Worm (Caenorhabditis elegans) whole organism, L1 larva: ENCODE results near the gene srsx-14.
A peak's percentile ranks its signal among the peaks of the same experiment; 100 is the strongest.

ENCODE experiments used
- C16A3.4 ChIP-seq: fragments of 150-350 bp; optimal IDR thresholded peaks from 2 replicates; lab custom pipeline; 2014; ENCODE audit warnings: missing biosample characterization, missing genetic modification characterization
- alr-1 ChIP-seq: fragments of 200-800 bp; sonication (Bioruptor generic); optimal IDR thresholded peaks from 2 replicates; lab custom pipeline; 2018; ENCODE audit warnings: borderline replicate concordance, mild to moderate bottlenecking, missing genetic modification characterization, missing compliant biosample characterization
- aly-2 ChIP-seq: fragments of 150-350 bp; optimal IDR thresholded peaks from 2 replicates; lab custom pipeline; 2014; ENCODE audit warnings: missing biosample characterization, missing genetic modification characterization
- blmp-1 ChIP-seq: fragments of 150-350 bp; optimal IDR thresholded peaks from 2 replicates; lab custom pipeline; 2014; ENCODE audit warnings: missing biosample characterization, missing genetic modification characterization
- ceh-88 ChIP-seq: fragments of 200-800 bp; sonication (Bioruptor generic); IDR thresholded peaks from 2 replicates; pipeline ENCODE4 v1.3.6; 2022; ENCODE audit warnings: missing genetic modification characterization, missing compliant biosample characterization
- ces-1 ChIP-seq: fragments of 150-350 bp; optimal IDR thresholded peaks from 2 replicates; lab custom pipeline; 2014; ENCODE audit warnings: missing biosample characterization, missing genetic modification reagents, missing genetic modification characterization
- dpl-1 ChIP-seq, 3 experiments: fragments of 150-350 bp in 2 of 3; sonication (generic microtip) in 1 of 3; optimal IDR thresholded peaks; 2 replicates each; lab custom pipeline; 2014 to 2017; ENCODE audit warnings: missing biosample characterization in 3 of 3, missing genetic modification characterization in 3 of 3, missing genetic modification reagents in 3 of 3
- dsc-1 ChIP-seq: sonication (generic microtip); optimal IDR thresholded peaks from 2 replicates; lab custom pipeline; 2016; ENCODE audit warnings: mild to moderate bottlenecking, missing genetic modification characterization, missing compliant biosample characterization
- efl-1 ChIP-seq, 4 experiments: fragments of 150-350 bp; optimal IDR thresholded peaks in 3 of 4; peaks in 1 of 4; 1 replicate in 1 of 4; 2 replicates in 3 of 4; lab custom pipeline; 2014; ENCODE audit warnings: missing biosample characterization in 2 of 4, missing genetic modification characterization in 2 of 4, missing genetic modification reagents in 2 of 4
- egl-13 ChIP-seq: sonication (generic microtip); optimal IDR thresholded peaks from 2 replicates; lab custom pipeline; 2016; ENCODE audit warnings: missing genotype, missing genetic modification reagents, missing genetic modification characterization, missing compliant biosample characterization
- egl-27 ChIP-seq, 2 experiments: fragments of 150-350 bp in 1 of 2; sonication (generic microtip); optimal IDR thresholded peaks; 3 replicates each; lab custom pipeline; 2017 to 2018; ENCODE audit warnings: missing biosample characterization in 2 of 2, missing genetic modification characterization in 2 of 2, missing genetic modification reagents in 2 of 2
- elt-2 ChIP-seq: sonication (generic microtip); optimal IDR thresholded peaks from 2 replicates; lab custom pipeline; 2016; ENCODE audit warnings: missing genetic modification characterization, mild to moderate bottlenecking, inconsistent platforms, missing compliant biosample characterization, missing genetic modification reagents
- elt-3 ChIP-seq, 6 experiments: fragments of 150-350 bp in 1 of 6; sonication (generic microtip); optimal IDR thresholded peaks; 2 replicates each; lab custom pipeline; 2017 to 2018; ENCODE audit warnings: missing biosample characterization in 6 of 6, missing genetic modification characterization in 6 of 6, inconsistent platforms in 1 of 6
- ets-5 ChIP-seq: fragments of 200-800 bp; sonication (Bioruptor generic); IDR thresholded peaks from 2 replicates; pipeline ENCODE4 v1.3.6; 2022; ENCODE audit warnings: missing genetic modification characterization, missing compliant biosample characterization
- fkh-10 ChIP-seq: sonication (generic microtip); optimal IDR thresholded peaks from 2 replicates; lab custom pipeline; 2017; ENCODE audit warnings: missing biosample characterization, missing genetic modification reagents, missing genetic modification characterization
- fkh-8 ChIP-seq: sonication (generic microtip); optimal IDR thresholded peaks from 2 replicates; lab custom pipeline; 2016; ENCODE audit warnings: mild to moderate bottlenecking, missing genetic modification characterization, missing compliant biosample characterization
- fos-1 ChIP-seq: fragments of 150-350 bp; optimal IDR thresholded peaks from 2 replicates; lab custom pipeline; 2014; ENCODE audit warnings: missing biosample characterization, missing genetic modification characterization
- hlh-17 ChIP-seq: fragments of 200-800 bp; sonication (Bioruptor generic); optimal IDR thresholded peaks from 2 replicates; lab custom pipeline; 2018; ENCODE audit warnings: missing genetic modification characterization, mild to moderate bottlenecking, missing compliant biosample characterization, moderate library complexity, borderline replicate concordance
- hlh-4 ChIP-seq: sonication (generic microtip); optimal IDR thresholded peaks from 2 replicates; lab custom pipeline; 2016; ENCODE audit warnings: mild to moderate bottlenecking, missing genetic modification characterization, missing compliant biosample characterization
- jun-1 ChIP-seq: fragments of 150-350 bp; optimal IDR thresholded peaks from 2 replicates; lab custom pipeline; 2014; ENCODE audit warnings: missing biosample characterization, missing genetic modification reagents, missing genetic modification characterization
- lin-15B ChIP-seq: fragments of 150-350 bp; sonication (generic microtip); optimal IDR thresholded peaks from 3 replicates; lab custom pipeline; 2014; ENCODE audit warnings: missing biosample characterization, missing genetic modification characterization
- lin-35 ChIP-seq, 2 experiments: fragments of 150-350 bp; optimal IDR thresholded peaks; 2 replicates each; lab custom pipeline; 2014; ENCODE audit warnings: missing biosample characterization in 2 of 2, missing genetic modification characterization in 2 of 2, missing genetic modification reagents in 2 of 2
- lir-3 ChIP-seq: sonication (generic microtip); optimal IDR thresholded peaks from 2 replicates; lab custom pipeline; 2016; ENCODE audit warnings: mild to moderate bottlenecking, missing genetic modification characterization, moderate library complexity, missing compliant biosample characterization; ENCODE audit not compliant: poor library complexity
- lsy-2 ChIP-seq, 2 experiments: fragments of 150-350 bp; optimal IDR thresholded peaks; 2 replicates each; lab custom pipeline; 2014; ENCODE audit warnings: missing biosample characterization in 2 of 2, missing genetic modification characterization in 2 of 2
- mab-9 ChIP-seq: fragments of 200-800 bp; sonication (Bioruptor generic); IDR thresholded peaks from 2 replicates; pipeline ENCODE4 v1.3.6; 2022; ENCODE audit warnings: missing genetic modification reagents, missing genetic modification characterization, missing compliant biosample characterization
- mef-2 ChIP-seq: fragments of 150-350 bp; optimal IDR thresholded peaks from 2 replicates; lab custom pipeline; 2014; ENCODE audit warnings: missing biosample characterization, missing genetic modification characterization
- nhr-12 ChIP-seq: sonication (generic microtip); optimal IDR thresholded peaks from 2 replicates; lab custom pipeline; 2017; ENCODE audit warnings: missing biosample characterization, missing genetic modification characterization
- nhr-19 ChIP-seq: fragments of 200-800 bp; sonication (Bioruptor generic); conservative IDR thresholded peaks from 2 replicates; pipeline ENCODE4 v1.3.6; 2022; ENCODE audit warnings: missing genetic modification characterization, missing compliant biosample characterization
- nhr-20 ChIP-seq: sonication (generic microtip); optimal IDR thresholded peaks from 2 replicates; lab custom pipeline; 2016; ENCODE audit warnings: mild to moderate bottlenecking, missing genetic modification characterization, missing compliant biosample characterization
- nhr-47 ChIP-seq: sonication (generic microtip); optimal IDR thresholded peaks from 2 replicates; lab custom pipeline; 2016; ENCODE audit warnings: mild to moderate bottlenecking, missing genetic modification characterization, moderate library complexity, missing compliant biosample characterization
- nhr-84 ChIP-seq: sonication (generic microtip); optimal IDR thresholded peaks from 2 replicates; lab custom pipeline; 2017; ENCODE audit warnings: missing biosample characterization, missing genetic modification characterization
- nhr-90 ChIP-seq: sonication (generic microtip); optimal IDR thresholded peaks from 2 replicates; lab custom pipeline; 2016; ENCODE audit warnings: mild to moderate bottlenecking, missing genetic modification characterization, missing compliant biosample characterization; ENCODE audit not compliant: poor library complexity
- rnt-1 ChIP-seq: sonication (generic microtip); optimal IDR thresholded peaks from 2 replicates; lab custom pipeline; 2016; ENCODE audit warnings: mild to moderate bottlenecking, missing genetic modification characterization, moderate library complexity, missing compliant biosample characterization
- skn-1 ChIP-seq: fragments of 150-350 bp; optimal IDR thresholded peaks from 2 replicates; lab custom pipeline; 2014; ENCODE audit warnings: missing biosample characterization, missing genetic modification characterization
- snpc-4 ChIP-seq: fragments of 150-350 bp; optimal IDR thresholded peaks from 2 replicates; lab custom pipeline; 2014; ENCODE audit warnings: missing biosample characterization, missing genetic modification characterization
- snu-23 ChIP-seq: sonication (generic microtip); optimal IDR thresholded peaks from 2 replicates; lab custom pipeline; 2016; ENCODE audit warnings: missing genetic modification characterization, missing compliant biosample characterization
- sox-4 ChIP-seq: sonication (generic microtip); optimal IDR thresholded peaks from 2 replicates; lab custom pipeline; 2016; ENCODE audit warnings: missing genetic modification characterization, missing compliant biosample characterization
- tlp-1 ChIP-seq: fragments of 150-350 bp; optimal IDR thresholded peaks from 2 replicates; lab custom pipeline; 2014; ENCODE audit warnings: missing biosample characterization, missing genetic modification characterization
- unc-130 ChIP-seq: fragments of 150-350 bp; optimal IDR thresholded peaks from 2 replicates; lab custom pipeline; 2017; ENCODE audit warnings: missing biosample characterization, missing genetic modification characterization, inconsistent platforms
- unc-62 ChIP-seq: fragments of 150-350 bp; optimal IDR thresholded peaks from 2 replicates; lab custom pipeline; 2014; ENCODE audit warnings: missing biosample characterization, missing genetic modification reagents, missing genetic modification characterization
- unc-98 ChIP-seq: fragments of 200-800 bp; sonication (Bioruptor generic); IDR thresholded peaks from 2 replicates; pipeline ENCODE4 v1.3.6; 2022; ENCODE audit warnings: missing genetic modification characterization, missing compliant biosample characterization
- zag-1 ChIP-seq: fragments of 150-350 bp; optimal IDR thresholded peaks from 2 replicates; lab custom pipeline; 2014; ENCODE audit warnings: missing biosample characterization, missing genetic modification characterization
- ztf-11 ChIP-seq, 2 experiments: sonication (generic microtip); optimal IDR thresholded peaks; 2 replicates each; lab custom pipeline; 2016 to 2017; ENCODE audit warnings: missing genetic modification characterization in 2 of 2, missing biosample characterization in 1 of 2, missing compliant biosample characterization in 1 of 2

srsx-14 gene

ce11 chrIV:5623718-5624117 lies 3.2 kb downstream of the srsx-14 start, which contains the start of gene srsx-15:
TSS of gene srsx-15 (minus strand) at chrIV:5623818.
- TF ChIP-seq efl-1 (optimal IDR thresholded peaks at IDR 0.05; lab: Kevin White, UChicago) (no peak), efl-1 (GFP tag; optimal IDR thresholded peaks at IDR 0.05 in 1 of 2; lab: Kevin White, UChicago) (peak in 1 of 2 experiments; percentile 72), sox-4 (tag; lab: Kevin White, UChicago) (no peak)

DNA sequence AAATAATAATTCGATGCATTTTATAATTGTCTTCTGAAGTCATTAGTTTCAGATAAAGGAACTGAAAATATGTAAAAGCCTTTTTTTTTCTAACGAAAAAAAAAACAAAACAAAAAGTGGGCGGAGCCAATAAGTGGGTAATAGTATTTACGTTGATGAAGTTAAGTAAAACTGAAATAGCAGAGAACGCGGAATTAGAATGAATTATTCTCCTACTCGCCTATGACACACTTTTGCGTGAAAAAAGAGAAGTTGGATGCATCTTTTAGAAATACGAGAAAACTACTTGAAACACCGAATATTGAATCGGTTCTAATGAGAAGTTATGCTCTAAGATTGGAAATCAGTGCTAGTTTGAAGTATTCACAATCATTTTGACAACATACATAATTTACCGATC lies 7.3 kb downstream of the srsx-14 start, which contains the start of gene srsx-16:
Gene srsx-16, minus strand, starts transcription at position 101 of the 400 bp plus-strand sequence.
- TF ChIP-seq egl-27 (tag; optimal IDR thresholded peaks at IDR 0.05; lab: Kevin White, UChicago) = no peak
- no peak for TF ChIP-seq rnt-1 (tag; lab: Kevin White, UChicago)
- TF ChIP-seq efl-1 (optimal IDR thresholded peaks at IDR 0.05; lab: Kevin White, UChicago) = no peak
- peak in 1 of 2 experiments; percentile 76 for TF ChIP-seq efl-1 (GFP tag; optimal IDR thresholded peaks at IDR 0.05 in 1 of 2; lab: Kevin White, UChicago)
- no peak for TF ChIP-seq dpl-1 (GFP tag; optimal IDR thresholded peaks at IDR 0.05; lab: Kevin White, UChicago)
- TF ChIP-seq, all 84 proteins: peak for 1

DNA sequence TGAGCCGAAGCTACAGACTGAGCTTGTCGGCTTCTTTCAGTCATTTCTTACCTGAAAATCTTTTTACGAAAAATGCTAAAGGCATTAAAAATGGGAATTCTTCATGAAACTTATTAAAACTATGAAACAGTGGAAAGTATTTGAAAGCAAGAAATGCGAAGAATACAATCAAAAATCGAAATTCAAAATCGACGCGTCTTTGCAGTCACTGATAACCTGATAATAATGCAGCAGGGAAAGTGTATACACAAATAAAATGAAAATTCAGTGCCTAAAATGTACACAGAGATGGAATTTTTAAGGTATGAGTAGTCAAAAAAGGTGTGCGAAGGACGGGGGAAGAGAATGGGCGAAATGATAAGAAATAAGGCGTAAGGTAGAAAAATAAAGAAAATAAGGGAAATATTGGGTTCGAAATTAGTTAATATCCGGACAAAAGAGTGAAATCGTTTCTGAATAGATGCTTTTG lies 12.4 kb downstream of the srsx-14 start, which contains the start of gene C39H7.4:
Gene C39H7.4, minus strand, starts transcription at position 51 of the 469 bp plus-strand sequence.
- TF ChIP-seq mef-2 (tag; lab: Kevin White, UChicago) (no peak), elt-2 (tag; lab: Kevin White, UChicago) (peak; percentile 55)

DNA sequence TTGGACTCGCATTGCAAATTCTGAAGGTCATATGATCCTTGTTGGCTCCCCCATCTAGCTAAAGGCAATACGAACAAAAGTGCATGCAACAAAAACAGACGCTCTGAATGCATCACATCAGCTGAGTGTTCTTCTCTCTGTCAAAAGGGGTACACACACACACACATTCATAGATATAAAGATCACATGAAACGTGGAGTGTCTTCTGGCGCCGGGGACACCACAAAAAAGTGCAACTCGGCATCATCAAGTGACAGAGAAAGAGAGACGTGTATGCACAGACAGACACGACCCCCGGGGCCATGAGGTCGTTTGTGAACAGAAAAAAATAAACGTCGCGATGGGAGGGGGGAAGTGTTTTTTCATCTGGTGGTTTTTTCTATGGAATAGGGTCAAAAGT lies 19.6 kb downstream of the srsx-14 start:
- TF ChIP-seq nhr-19 (GFP tag; lab: Robert Waterston, UW) = peak; percentile 40; the same call in 1 of the 2 replicates
- TF ChIP-seq rnt-1 (tag; lab: Kevin White, UChicago) = peak; percentile 69
- no peak for TF ChIP-seq mef-2 (tag; lab: Kevin White, UChicago)
- no peak for TF ChIP-seq fos-1 (tag; lab: Kevin White, UChicago)
- no peak for TF ChIP-seq ztf-11 (tag; optimal IDR thresholded peaks at IDR 0.05; lab: Kevin White, UChicago)
- TF ChIP-seq egl-27 (tag; optimal IDR thresholded peaks at IDR 0.05; lab: Kevin White, UChicago) = no peak
- TF ChIP-seq mab-9 (GFP tag; lab: Robert Waterston, UW) = no peak
- no peak for TF ChIP-seq unc-98
- TF ChIP-seq nhr-47 (tag; lab: Kevin White, UChicago) = peak; percentile 62
- TF ChIP-seq aly-2 (tag; lab: Kevin White, UChicago) = no peak
- TF ChIP-seq hlh-4 (tag; lab: Kevin White, UChicago) = no peak
- no peak for TF ChIP-seq elt-2 (tag; lab: Kevin White, UChicago)
- TF ChIP-seq nhr-90 (tag; lab: Kevin White, UChicago) = no peak
- TF ChIP-seq blmp-1 (tag; lab: Kevin White, UChicago) = no peak
- peak; percentile 66 for TF ChIP-seq skn-1
- no peak for TF ChIP-seq alr-1
- TF ChIP-seq efl-1 (optimal IDR thresholded peaks at IDR 0.05; lab: Kevin White, UChicago) = peak; percentile 33 to 35
- peak; percentile 4 to 92 for TF ChIP-seq efl-1 (GFP tag; optimal IDR thresholded peaks at IDR 0.05 in 1 of 2; lab: Kevin White, UChicago)
- peak; percentile 36 for TF ChIP-seq dsc-1 (tag; lab: Kevin White, UChicago)
- no peak for TF ChIP-seq ets-5 (GFP tag; lab: Robert Waterston, UW)
- TF ChIP-seq ceh-88 = no peak
- TF ChIP-seq tlp-1 = no peak
- TF ChIP-seq egl-13 = no peak
- TF ChIP-seq fkh-8 (tag; lab: Kevin White, UChicago) = peak; percentile 62
- TF ChIP-seq C16A3.4 (tag; lab: Kevin White, UChicago) = peak; percentile 64
- TF ChIP-seq lsy-2 (tag; optimal IDR thresholded peaks at IDR 0.05; lab: Kevin White, UChicago) = peak; percentile 39 to 68
- no peak for TF ChIP-seq nhr-12
- TF ChIP-seq lin-35 (GFP tag; optimal IDR thresholded peaks at IDR 0.05; lab: Kevin White, UChicago) = peak; percentile 60 to 63
- TF ChIP-seq sox-4 (tag; lab: Kevin White, UChicago) = no peak
- TF ChIP-seq lin-15B (tag; lab: Kevin White, UChicago) = no peak
- no peak for TF ChIP-seq nhr-84 (tag; lab: Kevin White, UChicago)
- peak; percentile 39 for TF ChIP-seq nhr-20
- TF ChIP-seq hlh-17 (GFP tag; lab: Kevin White, UChicago) = no peak
- TF ChIP-seq snu-23 = peak; percentile 54
- no peak for TF ChIP-seq zag-1
- no peak for TF ChIP-seq ces-1 (GFP tag; lab: Kevin White, UChicago)
- TF ChIP-seq unc-62 = no peak
- peak; percentile 44 for TF ChIP-seq snpc-4 (tag; lab: Kevin White, UChicago)
- no peak for TF ChIP-seq elt-3 (tag; optimal IDR thresholded peaks at IDR 0.05; lab: Kevin White, UChicago)
- TF ChIP-seq unc-130 (tag; lab: Kevin White, UChicago) = no peak
- peak; percentile 12 for TF ChIP-seq lir-3 (tag; lab: Kevin White, UChicago)
- TF ChIP-seq fkh-10 (GFP tag; lab: Kevin White, UChicago) = peak; percentile 26
- peak; percentile 31 for TF ChIP-seq jun-1
